Worm (Caenorhabditis elegans): Measurements from ENCODE around the gene ZK512.4.
A peak's percentile ranks its signal among the peaks of the same experiment; 100 is the strongest.

ZK512.4 gene

DNA sequence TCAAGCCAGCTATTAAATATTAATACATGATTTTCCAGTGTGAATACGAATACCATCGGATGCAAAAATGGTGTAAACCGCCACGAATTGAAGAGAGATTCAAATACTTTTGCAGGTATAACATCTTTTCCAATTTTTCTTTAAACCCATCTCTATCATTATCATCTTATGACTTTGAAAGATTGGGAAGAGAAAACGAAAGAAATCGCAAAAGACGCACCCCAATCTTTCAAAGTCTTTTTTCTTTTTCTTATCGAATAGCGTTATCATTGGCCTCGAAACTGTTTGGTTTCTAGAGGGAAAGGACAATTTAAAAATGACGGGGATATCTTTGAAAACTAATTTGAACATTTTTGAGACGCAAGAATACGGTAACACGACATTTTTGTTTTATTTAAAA, 39.5 kb upstream of the ZK512.4 start:
- TF ChIP-seq R02D3.7 (tag; optimal IDR thresholded peaks at IDR 0.05) (no peak), unc-39 (tag; optimal IDR thresholded peaks at IDR 0.05) (no peak), mab-5 (tag; optimal IDR thresholded peaks at IDR 0.05) (no peak), ztf-1 (GFP tag; conservative IDR thresholded peaks at IDR 0.05) (no peak), dmd-4 (tag; optimal IDR thresholded peaks at IDR 0.05) (no peak), nhr-10 (tag; optimal IDR thresholded peaks at IDR 0.05) (no peak), blmp-1 (tag; optimal IDR thresholded peaks at IDR 0.05; ENCODE audit: insufficient read depth) (no peak), nhr-12 (tag; optimal IDR thresholded peaks at IDR 0.05) (no peak), ceh-82 (tag; optimal IDR thresholded peaks at IDR 0.05) (no peak), nhr-21 (tag; optimal IDR thresholded peaks at IDR 0.05) (no peak), nhr-77 (tag; optimal IDR thresholded peaks at IDR 0.05) (no peak), lsy-2 (tag; optimal IDR thresholded peaks at IDR 0.05) (no peak), nhr-11 (tag; optimal IDR thresholded peaks at IDR 0.05) (no peak), sma-3 (GFP tag; optimal IDR thresholded peaks at IDR 0.05) (no peak), mdl-1 (tag; optimal IDR thresholded peaks at IDR 0.05) (no peak), C34F6.9 (tag; optimal IDR thresholded peaks at IDR 0.05) (no peak)

ce11 chrIII:9109172-9109571, 36.0 kb upstream of the ZK512.4 start, which contains the start of gene cya-1:
Gene cya-1, minus strand, starts transcription at chrIII:9109272.
- no peak for TF ChIP-seq elt-3 (tag; optimal IDR thresholded peaks at IDR 0.05)
- no peak for TF ChIP-seq nhr-12 (tag; optimal IDR thresholded peaks at IDR 0.05)
- no peak for TF ChIP-seq lin-13 (GFP tag; optimal IDR thresholded peaks at IDR 0.05)
- no peak for TF ChIP-seq ama-1 (optimal IDR thresholded peaks at IDR 0.05)
- TF ChIP-seq sma-9 (GFP tag; optimal IDR thresholded peaks at IDR 0.05): no peak
- no peak for TF ChIP-seq sma-9 (tag; optimal IDR thresholded peaks at IDR 0.05)
- no peak for TF ChIP-seq lin-11 (tag; optimal IDR thresholded peaks at IDR 0.05)
- TF ChIP-seq R02D3.7 (tag; optimal IDR thresholded peaks at IDR 0.05): no peak
- no peak for TF ChIP-seq C34F6.9 (tag; optimal IDR thresholded peaks at IDR 0.05)
- no peak for TF ChIP-seq mab-5 (tag; optimal IDR thresholded peaks at IDR 0.05)
- no peak for TF ChIP-seq unc-62 (GFP tag; optimal IDR thresholded peaks at IDR 0.05)
- no peak for TF ChIP-seq ceh-16 (tag; optimal IDR thresholded peaks at IDR 0.05)
- TF ChIP-seq sma-3 (GFP tag; optimal IDR thresholded peaks at IDR 0.05): no peak
- no peak for TF ChIP-seq nhr-77 (tag; optimal IDR thresholded peaks at IDR 0.05)
- no peak for TF ChIP-seq mbf-1 (tag; optimal IDR thresholded peaks at IDR 0.05)
- TF ChIP-seq fos-1 (tag; optimal IDR thresholded peaks at IDR 0.05): no peak
- TF ChIP-seq alr-1 (tag; optimal IDR thresholded peaks at IDR 0.05): no peak
- no peak for TF ChIP-seq crh-2 (tag; optimal IDR thresholded peaks at IDR 0.05)
- no peak for TF ChIP-seq elt-1 (tag; optimal IDR thresholded peaks at IDR 0.05)
- no peak for TF ChIP-seq aly-2 (tag; optimal IDR thresholded peaks at IDR 0.05)

ce11 chrIII:9109726-9110125, 35.4 kb upstream of the ZK512.4 start:
- TF ChIP-seq fos-1 (tag; optimal IDR thresholded peaks at IDR 0.05): no peak
- no peak for TF ChIP-seq mab-5 (tag; optimal IDR thresholded peaks at IDR 0.05)
- no peak for TF ChIP-seq C34F6.9 (tag; optimal IDR thresholded peaks at IDR 0.05)

- TF ChIP-seq fos-1 (tag; optimal IDR thresholded peaks at IDR 0.05) (no peak), sma-3 (GFP tag; optimal IDR thresholded peaks at IDR 0.05) (no peak), ceh-16 (tag; optimal IDR thresholded peaks at IDR 0.05) (peak; percentile 81), nhr-25 (tag; optimal IDR thresholded peaks at IDR 0.05) (no peak)
These were observed 34.9 kb upstream of the ZK512.4 start for ce11 chrIII:9110270-9110669.

DNA sequence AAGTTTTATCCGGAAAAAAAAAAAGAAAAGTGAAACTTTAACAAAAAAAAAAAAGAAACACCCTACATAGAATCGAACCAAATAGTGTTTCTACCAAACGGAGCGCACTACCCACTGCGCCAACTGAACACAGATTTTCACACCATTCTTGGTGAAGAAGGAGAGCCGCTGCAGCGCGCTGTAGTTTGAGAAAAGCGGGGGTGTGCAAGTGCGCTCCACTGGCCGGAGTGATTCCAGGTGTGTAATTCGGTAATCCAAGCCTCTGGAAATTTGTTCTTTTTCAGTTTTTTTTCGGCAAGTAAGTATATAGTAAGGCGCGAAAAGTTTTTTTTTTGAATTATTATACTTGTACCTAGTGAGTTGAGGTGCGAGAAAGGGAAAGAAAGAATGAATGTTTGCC, 34.2 kb upstream of the ZK512.4 start:
- peak; percentile 19 for TF ChIP-seq unc-55 (GFP tag; optimal IDR thresholded peaks at IDR 0.05)

ce11 chrIII:9112479-9112878, 32.7 kb upstream of the ZK512.4 start:
- TF ChIP-seq Y55F3AM.14 (GFP tag; optimal IDR thresholded peaks at IDR 0.05) (no peak), elt-3 (tag; optimal IDR thresholded peaks at IDR 0.05) (no peak), C34F6.9 (tag; optimal IDR thresholded peaks at IDR 0.05) (no peak), R02D3.7 (tag; optimal IDR thresholded peaks at IDR 0.05) (no peak), gmeb-1 (tag; optimal IDR thresholded peaks at IDR 0.05) (no peak), nhr-77 (tag; optimal IDR thresholded peaks at IDR 0.05) (no peak), snpc-4 (tag; optimal IDR thresholded peaks at IDR 0.05) (no peak), lsy-2 (tag; optimal IDR thresholded peaks at IDR 0.05) (no peak), dmd-4 (tag; optimal IDR thresholded peaks at IDR 0.05) (no peak), ceh-82 (tag; optimal IDR thresholded peaks at IDR 0.05) (no peak), ZK546.5 (tag; optimal IDR thresholded peaks at IDR 0.05) (no peak), crh-2 (tag; optimal IDR thresholded peaks at IDR 0.05) (no peak), nhr-10 (tag; optimal IDR thresholded peaks at IDR 0.05) (no peak), sma-9 (GFP tag; optimal IDR thresholded peaks at IDR 0.05) (no peak), sma-9 (tag; optimal IDR thresholded peaks at IDR 0.05) (no peak), nhr-11 (tag; optimal IDR thresholded peaks at IDR 0.05) (no peak), zag-1 (tag; optimal IDR thresholded peaks at IDR 0.05) (no peak), nhr-12 (tag; optimal IDR thresholded peaks at IDR 0.05) (no peak)
